Worm (Caenorhabditis elegans): Measurements from ENCODE around the gene C06A6.2.

DNA sequence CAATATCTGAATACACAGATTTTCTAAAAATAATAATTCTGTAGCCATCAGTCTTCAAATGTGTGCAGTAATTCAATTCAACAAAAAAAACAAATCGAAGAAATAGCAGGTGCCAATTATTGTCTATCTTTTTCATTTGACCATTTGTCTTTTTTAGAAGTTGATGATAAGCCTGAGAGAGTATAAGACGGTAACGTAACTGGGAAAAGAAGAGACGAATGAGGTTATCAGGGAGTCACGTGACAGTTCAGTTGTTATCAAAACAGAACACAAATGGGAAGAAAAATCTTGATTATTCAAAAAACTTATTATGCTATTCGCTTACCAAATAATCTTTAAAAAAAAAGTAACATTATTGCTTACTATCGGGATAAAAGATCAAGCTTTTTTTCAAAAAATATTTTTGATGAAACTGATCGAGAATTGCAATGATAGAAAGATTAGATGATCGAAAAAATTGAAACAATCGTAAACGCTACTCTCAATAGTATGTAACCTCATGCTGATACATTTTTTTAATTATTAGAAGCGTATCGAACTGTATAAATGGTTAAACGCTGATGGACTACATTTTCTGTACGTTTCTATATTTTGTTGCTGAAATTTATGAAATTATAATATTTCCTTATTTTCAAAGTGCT lies 2.0 kb upstream of the C06A6.2 start:
- TF ChIP-seq fkh-6 (tag; optimal IDR thresholded peaks at IDR 0.05) (no peak), pha-4 (tag; optimal IDR thresholded peaks at IDR 0.05) (no peak), dmd-4 (tag; optimal IDR thresholded peaks at IDR 0.05; ENCODE audit: borderline replicate concordance) (no peak), F13H6.1 (tag; optimal IDR thresholded peaks at IDR 0.05) (no peak), sox-2 (GFP tag; IDR thresholded peaks at IDR 0.05) (no peak), tbx-2 (tag; optimal IDR thresholded peaks at IDR 0.05) (no peak)

All from whole organism, late embryonic.